Worm (Caenorhabditis elegans) whole organism, L1 larva: Measurements from ENCODE around the gene mlc-1.
A peak's percentile ranks its signal among the peaks of the same experiment; 100 is the strongest.

Source experiments
- C16A3.4 ChIP-seq: fragments of 150-350 bp; optimal IDR thresholded peaks from 2 replicates; lab custom pipeline; 2014; ENCODE audit warnings: missing biosample characterization, missing genetic modification characterization
- C34B4.2 ChIP-seq: sonication (generic microtip); optimal IDR thresholded peaks from 2 replicates; lab custom pipeline; 2017; ENCODE audit warnings: mild to moderate bottlenecking, missing genetic modification characterization, missing compliant biosample characterization
- F16B12.6 ChIP-seq: fragments of 150-350 bp; optimal IDR thresholded peaks from 2 replicates; lab custom pipeline; 2014; ENCODE audit warnings: missing biosample characterization, missing genetic modification characterization
- aly-2 ChIP-seq: fragments of 150-350 bp; optimal IDR thresholded peaks from 2 replicates; lab custom pipeline; 2014; ENCODE audit warnings: missing biosample characterization, missing genetic modification characterization
- blmp-1 ChIP-seq: fragments of 150-350 bp; optimal IDR thresholded peaks from 2 replicates; lab custom pipeline; 2014; ENCODE audit warnings: missing biosample characterization, missing genetic modification characterization
- ceh-63 ChIP-seq: fragments of 200-800 bp; sonication (Bioruptor generic); optimal IDR thresholded peaks from 2 replicates; lab custom pipeline; 2018; ENCODE audit warnings: mild to moderate bottlenecking, missing genetic modification characterization, missing compliant biosample characterization
- ceh-8 ChIP-seq: fragments of 200-800 bp; sonication (Bioruptor generic); optimal IDR thresholded peaks from 2 replicates; lab custom pipeline; 2018; ENCODE audit warnings: mild to moderate bottlenecking, missing genetic modification characterization, moderate library complexity, missing compliant biosample characterization
- ceh-82 ChIP-seq, 3 experiments: fragments of 150-350 bp in 1 of 3; sonication (generic microtip) in 2 of 3; optimal IDR thresholded peaks; 2 replicates each; lab custom pipeline; 2014 to 2017; ENCODE audit warnings: missing biosample characterization in 3 of 3, missing genetic modification characterization in 3 of 3
- ceh-90 ChIP-seq: sonication (generic microtip); optimal IDR thresholded peaks from 2 replicates; lab custom pipeline; 2016; ENCODE audit warnings: missing genetic modification characterization, missing compliant biosample characterization
- ces-1 ChIP-seq: fragments of 150-350 bp; optimal IDR thresholded peaks from 2 replicates; lab custom pipeline; 2014; ENCODE audit warnings: missing biosample characterization, missing genetic modification reagents, missing genetic modification characterization
- dsc-1 ChIP-seq: sonication (generic microtip); optimal IDR thresholded peaks from 2 replicates; lab custom pipeline; 2016; ENCODE audit warnings: mild to moderate bottlenecking, missing genetic modification characterization, missing compliant biosample characterization
- efl-1 ChIP-seq, 4 experiments: fragments of 150-350 bp; optimal IDR thresholded peaks in 3 of 4; peaks in 1 of 4; 1 replicate in 1 of 4; 2 replicates in 3 of 4; lab custom pipeline; 2014; ENCODE audit warnings: missing biosample characterization in 2 of 4, missing genetic modification characterization in 2 of 4, missing genetic modification reagents in 2 of 4
- efl-3 ChIP-seq: fragments of 200-800 bp; sonication (Bioruptor generic); optimal IDR thresholded peaks from 2 replicates; lab custom pipeline; 2018; ENCODE audit warnings: mild to moderate bottlenecking, missing genetic modification characterization, missing compliant biosample characterization
- egl-13 ChIP-seq: sonication (generic microtip); optimal IDR thresholded peaks from 2 replicates; lab custom pipeline; 2016; ENCODE audit warnings: missing genotype, missing genetic modification reagents, missing genetic modification characterization, missing compliant biosample characterization
- egl-27 ChIP-seq, 2 experiments: fragments of 150-350 bp in 1 of 2; sonication (generic microtip); optimal IDR thresholded peaks; 3 replicates each; lab custom pipeline; 2017 to 2018; ENCODE audit warnings: missing biosample characterization in 2 of 2, missing genetic modification characterization in 2 of 2, missing genetic modification reagents in 2 of 2
- ets-5 ChIP-seq: fragments of 200-800 bp; sonication (Bioruptor generic); IDR thresholded peaks from 2 replicates; pipeline ENCODE4 v1.3.6; 2022; ENCODE audit warnings: missing genetic modification characterization, missing compliant biosample characterization
- grh-1 ChIP-seq: fragments of 200-800 bp; sonication (Bioruptor generic); IDR thresholded peaks from 2 replicates; pipeline ENCODE4 v1.3.6; 2022; ENCODE audit warnings: missing genetic modification reagents, missing genetic modification characterization, missing compliant biosample characterization
- hlh-17 ChIP-seq: fragments of 200-800 bp; sonication (Bioruptor generic); optimal IDR thresholded peaks from 2 replicates; lab custom pipeline; 2018; ENCODE audit warnings: missing genetic modification characterization, mild to moderate bottlenecking, missing compliant biosample characterization, moderate library complexity, borderline replicate concordance
- hpl-2 ChIP-seq: fragments of 150-350 bp; optimal IDR thresholded peaks from 2 replicates; lab custom pipeline; 2014; ENCODE audit warnings: missing biosample characterization, missing genetic modification reagents, missing genetic modification characterization
- lin-13 ChIP-seq: fragments of 150-350 bp; optimal IDR thresholded peaks from 2 replicates; lab custom pipeline; 2014; ENCODE audit warnings: missing biosample characterization, missing genetic modification reagents, missing genetic modification characterization
- lin-14 ChIP-seq: fragments of 200-800 bp; sonication (Bioruptor generic); optimal IDR thresholded peaks from 2 replicates; lab custom pipeline; 2018; ENCODE audit warnings: mild to moderate bottlenecking, missing genetic modification characterization, moderate library complexity, missing compliant biosample characterization
- lin-15B ChIP-seq: fragments of 150-350 bp; sonication (generic microtip); optimal IDR thresholded peaks from 3 replicates; lab custom pipeline; 2014; ENCODE audit warnings: missing biosample characterization, missing genetic modification characterization
- lin-35 ChIP-seq, 2 experiments: fragments of 150-350 bp; optimal IDR thresholded peaks; 2 replicates each; lab custom pipeline; 2014; ENCODE audit warnings: missing biosample characterization in 2 of 2, missing genetic modification characterization in 2 of 2, missing genetic modification reagents in 2 of 2
- lin-39 ChIP-seq: fragments of 150-350 bp; optimal IDR thresholded peaks from 2 replicates; lab custom pipeline; 2014; ENCODE audit warnings: missing biosample characterization, missing genetic modification reagents, missing genetic modification characterization
- lsy-2 ChIP-seq, 2 experiments: fragments of 150-350 bp; optimal IDR thresholded peaks; 2 replicates each; lab custom pipeline; 2014; ENCODE audit warnings: missing biosample characterization in 2 of 2, missing genetic modification characterization in 2 of 2
- mab-9 ChIP-seq: fragments of 200-800 bp; sonication (Bioruptor generic); IDR thresholded peaks from 2 replicates; pipeline ENCODE4 v1.3.6; 2022; ENCODE audit warnings: missing genetic modification reagents, missing genetic modification characterization, missing compliant biosample characterization
- mdl-1 ChIP-seq, 2 experiments: fragments of 150-350 bp; optimal IDR thresholded peaks; 2 replicates each; lab custom pipeline; 2014 to 2017; ENCODE audit warnings: missing biosample characterization in 2 of 2, missing genetic modification characterization in 2 of 2, inconsistent platforms in 1 of 2
- mef-2 ChIP-seq: fragments of 150-350 bp; optimal IDR thresholded peaks from 2 replicates; lab custom pipeline; 2014; ENCODE audit warnings: missing biosample characterization, missing genetic modification characterization
- nhr-11 ChIP-seq: fragments of 150-350 bp; optimal IDR thresholded peaks from 2 replicates; lab custom pipeline; 2014; ENCODE audit warnings: missing biosample characterization, missing genetic modification characterization
- nhr-19 ChIP-seq: fragments of 200-800 bp; sonication (Bioruptor generic); conservative IDR thresholded peaks from 2 replicates; pipeline ENCODE4 v1.3.6; 2022; ENCODE audit warnings: missing genetic modification characterization, missing compliant biosample characterization
- nhr-28 ChIP-seq: fragments of 150-350 bp; optimal IDR thresholded peaks from 2 replicates; lab custom pipeline; 2014; ENCODE audit warnings: missing biosample characterization, missing genetic modification characterization
- nhr-71 ChIP-seq: sonication (generic microtip); optimal IDR thresholded peaks from 2 replicates; lab custom pipeline; 2016; ENCODE audit warnings: mild to moderate bottlenecking, missing genetic modification characterization, moderate library complexity, missing compliant biosample characterization
- nhr-76 ChIP-seq: sonication (generic microtip); optimal IDR thresholded peaks from 2 replicates; lab custom pipeline; 2017; ENCODE audit warnings: missing biosample characterization, missing genetic modification characterization
- nhr-77 ChIP-seq: fragments of 150-350 bp; optimal IDR thresholded peaks from 2 replicates; lab custom pipeline; 2014; ENCODE audit warnings: missing biosample characterization, missing genetic modification characterization
- nhr-84 ChIP-seq: sonication (generic microtip); optimal IDR thresholded peaks from 2 replicates; lab custom pipeline; 2017; ENCODE audit warnings: missing biosample characterization, missing genetic modification characterization
- nhr-85 ChIP-seq: sonication (generic microtip); peaks from one replicate; lab custom pipeline; 2016; ENCODE audit warnings: missing genetic modification characterization, inconsistent platforms, missing compliant biosample characterization
- nhr-90 ChIP-seq: sonication (generic microtip); optimal IDR thresholded peaks from 2 replicates; lab custom pipeline; 2016; ENCODE audit warnings: mild to moderate bottlenecking, missing genetic modification characterization, missing compliant biosample characterization; ENCODE audit not compliant: poor library complexity
- pax-3 ChIP-seq: fragments of 200-800 bp; sonication (Bioruptor generic); optimal IDR thresholded peaks from 2 replicates; lab custom pipeline; 2018; ENCODE audit warnings: mild to moderate bottlenecking, missing genetic modification characterization, moderate library complexity, missing compliant biosample characterization
- pqm-1 ChIP-seq: sonication (generic microtip); optimal IDR thresholded peaks from 3 replicates; lab custom pipeline; 2017; ENCODE audit warnings: missing biosample characterization, missing genetic modification characterization
- rnt-1 ChIP-seq: sonication (generic microtip); optimal IDR thresholded peaks from 2 replicates; lab custom pipeline; 2016; ENCODE audit warnings: mild to moderate bottlenecking, missing genetic modification characterization, moderate library complexity, missing compliant biosample characterization
- snu-23 ChIP-seq: sonication (generic microtip); optimal IDR thresholded peaks from 2 replicates; lab custom pipeline; 2016; ENCODE audit warnings: missing genetic modification characterization, missing compliant biosample characterization
- sup-37 ChIP-seq: fragments of 200-800 bp; sonication (Bioruptor generic); optimal IDR thresholded peaks from 2 replicates; lab custom pipeline; 2018; ENCODE audit warnings: mild to moderate bottlenecking, missing genetic modification characterization, missing compliant biosample characterization
- swsn-7 ChIP-seq: sonication (generic microtip); optimal IDR thresholded peaks from 2 replicates; lab custom pipeline; 2016; ENCODE audit warnings: missing genetic modification characterization, missing compliant biosample characterization
- tbx-2 ChIP-seq: sonication (generic microtip); optimal IDR thresholded peaks from 2 replicates; lab custom pipeline; 2016; ENCODE audit warnings: missing genetic modification characterization, missing compliant biosample characterization
- unc-62 ChIP-seq: fragments of 150-350 bp; optimal IDR thresholded peaks from 2 replicates; lab custom pipeline; 2014; ENCODE audit warnings: missing biosample characterization, missing genetic modification reagents, missing genetic modification characterization
- unc-86 ChIP-seq: sonication (generic microtip); optimal IDR thresholded peaks from 2 replicates; lab custom pipeline; 2016; ENCODE audit warnings: missing genetic modification characterization, missing compliant biosample characterization
- unc-98 ChIP-seq: fragments of 200-800 bp; sonication (Bioruptor generic); IDR thresholded peaks from 2 replicates; pipeline ENCODE4 v1.3.6; 2022; ENCODE audit warnings: missing genetic modification characterization, missing compliant biosample characterization
- vab-15 ChIP-seq: sonication (generic microtip); optimal IDR thresholded peaks from 2 replicates; lab custom pipeline; 2017; ENCODE audit warnings: missing genotype, mild to moderate bottlenecking, missing genetic modification characterization, missing compliant biosample characterization
- xbp-1 ChIP-seq: sonication (generic microtip); optimal IDR thresholded peaks from 2 replicates; lab custom pipeline; 2016; ENCODE audit warnings: missing genetic modification characterization, missing compliant biosample characterization
- zip-4 ChIP-seq: fragments of 200-800 bp; sonication (Bioruptor generic); optimal IDR thresholded peaks from 2 replicates; lab custom pipeline; 2018; ENCODE audit warnings: mild to moderate bottlenecking, missing genetic modification characterization, moderate library complexity, missing compliant biosample characterization
- ztf-11 ChIP-seq, 2 experiments: sonication (generic microtip); optimal IDR thresholded peaks; 2 replicates each; lab custom pipeline; 2016 to 2017; ENCODE audit warnings: missing genetic modification characterization in 2 of 2, missing biosample characterization in 1 of 2, missing compliant biosample characterization in 1 of 2

mlc-1 gene

DNA sequence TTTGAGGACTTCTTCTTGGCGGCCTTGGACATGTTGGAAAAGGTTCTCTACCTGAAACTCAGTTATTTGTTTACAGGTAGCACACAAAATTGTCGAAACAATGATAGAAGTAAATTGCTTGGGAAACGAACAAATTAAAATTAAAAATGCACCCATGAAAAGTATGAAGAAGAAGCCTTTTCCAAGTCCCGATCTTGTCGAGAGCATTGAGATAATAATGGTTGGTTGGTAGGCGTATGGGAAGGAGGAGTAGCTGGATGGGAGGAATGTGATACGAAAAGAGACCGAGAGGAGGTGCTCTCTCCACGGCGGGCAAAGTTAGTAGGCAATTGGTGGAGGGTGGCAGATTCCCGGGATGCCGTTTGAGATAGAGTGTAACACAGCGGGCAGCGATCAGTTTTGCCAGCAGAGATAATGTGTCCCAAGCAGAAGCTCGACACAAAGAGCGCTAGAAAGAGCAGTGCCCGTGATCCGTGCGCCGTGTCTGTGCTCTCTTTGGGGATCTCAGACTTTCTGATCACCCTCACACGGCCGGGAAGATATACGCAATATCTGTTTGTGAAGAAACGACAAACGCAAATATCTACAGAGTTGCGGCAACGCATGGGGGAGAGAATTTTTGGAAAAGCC is 2.4 kb upstream of the mlc-1 start, which contains the start of gene mlc-2 (continued):
- TF ChIP-seq vab-15 (tag; lab: Kevin White, UChicago) (no peak), lin-39 (tag; lab: Kevin White, UChicago) (no peak), unc-86 (tag; lab: Kevin White, UChicago) (no peak), efl-3 (GFP tag; lab: Kevin White, UChicago) (no peak), pqm-1 (no peak), dsc-1 (tag; lab: Kevin White, UChicago) (peak; percentile 67), blmp-1 (tag; lab: Kevin White, UChicago) (no peak), lin-35 (GFP tag; optimal IDR thresholded peaks at IDR 0.05; lab: Kevin White, UChicago) (no peak), rnt-1 (peak; percentile 71), tbx-2 (tag; lab: Kevin White, UChicago) (peak; percentile 52), zip-4 (no peak), ceh-63 (GFP tag; lab: Kevin White, UChicago) (no peak), nhr-19 (GFP tag; lab: Robert Waterston, UW) (peak; percentile 65), lin-13 (GFP tag; lab: Kevin White, UChicago) (no peak), ceh-82 (tag; optimal IDR thresholded peaks at IDR 0.05; lab: Kevin White, UChicago) (no peak), ets-5 (GFP tag; lab: Robert Waterston, UW) (no peak), pax-3 (tag; lab: Kevin White, UChicago) (no peak), hlh-17 (GFP tag; lab: Kevin White, UChicago) (no peak), swsn-7 (tag; lab: Kevin White, UChicago) (peak; percentile 28), ceh-90 (tag; lab: Kevin White, UChicago) (no peak), nhr-71 (peak; percentile 82), mef-2 (no peak), unc-98 (GFP tag; lab: Robert Waterston, UW) (no peak), lin-14 (peak; percentile 79), nhr-90 (no peak), efl-1 (optimal IDR thresholded peaks at IDR 0.05; lab: Kevin White, UChicago) (no peak), efl-1 (GFP tag; optimal IDR thresholded peaks at IDR 0.05 in 1 of 2; lab: Kevin White, UChicago) (no peak), lsy-2 (tag; optimal IDR thresholded peaks at IDR 0.05; lab: Kevin White, UChicago) (peak in 1 of 2 experiments; percentile 41), C34B4.2 (no peak), unc-62 (GFP tag; lab: Kevin White, UChicago) (no peak), nhr-84 (no peak), xbp-1 (tag; lab: Kevin White, UChicago) (peak; percentile 9), mab-9 (GFP tag; lab: Robert Waterston, UW) (no peak), ceh-8 (GFP tag; lab: Kevin White, UChicago) (no peak), egl-13 (tag; lab: Kevin White, UChicago) (no peak), aly-2 (no peak), sup-37 (GFP tag; lab: Kevin White, UChicago) (no peak)

DNA sequence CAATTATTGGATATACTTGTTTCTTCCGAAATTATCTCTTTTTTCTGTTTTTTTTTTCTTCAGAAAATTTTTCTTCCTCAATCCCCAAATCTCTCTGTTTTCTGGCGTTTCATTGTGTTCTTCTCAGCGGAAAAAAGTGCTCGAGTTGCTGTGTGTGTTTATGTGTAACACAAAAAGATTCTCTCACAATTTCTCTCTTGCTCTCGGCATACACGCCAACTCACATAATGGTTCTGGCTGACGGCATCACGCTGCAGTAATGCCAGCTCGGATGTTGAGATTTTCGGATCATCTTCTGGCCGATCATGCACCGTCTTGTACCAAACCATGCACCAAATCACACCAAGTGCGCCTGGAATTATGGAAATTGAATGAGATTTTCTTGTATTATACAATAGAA is 2.9 kb downstream of the mlc-1 start:
- TF ChIP-seq nhr-77 (no peak), dsc-1 (tag; lab: Kevin White, UChicago) (peak; percentile 44), F16B12.6 (tag; lab: Kevin White, UChicago) (no peak), efl-1 (optimal IDR thresholded peaks at IDR 0.05; lab: Kevin White, UChicago) (no peak), efl-1 (GFP tag; optimal IDR thresholded peaks at IDR 0.05 in 1 of 2; lab: Kevin White, UChicago) (peak in 1 of 2 experiments; percentile 27), snu-23 (GFP tag; lab: Kevin White, UChicago) (peak; percentile 12), ztf-11 (tag; optimal IDR thresholded peaks at IDR 0.05; lab: Kevin White, UChicago) (no peak), nhr-76 (tag; lab: Kevin White, UChicago) (no peak), lin-15B (no peak), nhr-85 (tag; lab: Kevin White, UChicago) (no peak), ces-1 (no peak), mdl-1 (tag; optimal IDR thresholded peaks at IDR 0.05; lab: Kevin White, UChicago) (no peak), grh-1 (no peak), nhr-71 (peak; percentile 49), unc-86 (tag; lab: Kevin White, UChicago) (no peak), hpl-2 (no peak), nhr-28 (tag; lab: Kevin White, UChicago) (no peak), C16A3.4 (tag; lab: Kevin White, UChicago) (no peak), nhr-11 (tag; lab: Kevin White, UChicago) (no peak), efl-3 (GFP tag; lab: Kevin White, UChicago) (no peak), ceh-90 (tag; lab: Kevin White, UChicago) (no peak), egl-27 (tag; optimal IDR thresholded peaks at IDR 0.05; lab: Kevin White, UChicago) (no peak)
